Worm (Caenorhabditis elegans) whole organism, L2 larva: ENCODE measurements around the gene pbs-3.

Experiments
- aly-2 ChIP-seq: fragments of 150-350 bp; optimal IDR thresholded peaks from 2 replicates; lab custom pipeline; 2014; ENCODE audit warnings: missing biosample characterization, missing genetic modification characterization
- crh-2 ChIP-seq: sonication (generic microtip); optimal IDR thresholded peaks from 2 replicates; lab custom pipeline; 2017; ENCODE audit warnings: missing biosample characterization, missing genetic modification characterization
- elt-1 ChIP-seq: fragments of 150-350 bp; optimal IDR thresholded peaks from 2 replicates; lab custom pipeline; 2014; ENCODE audit warnings: missing biosample characterization, missing genetic modification characterization
- lin-39 ChIP-seq: fragments of 150-350 bp; optimal IDR thresholded peaks from 2 replicates; lab custom pipeline; 2014; ENCODE audit warnings: missing biosample characterization, missing genetic modification reagents, missing genetic modification characterization
- mdl-1 ChIP-seq, 2 experiments: fragments of 150-350 bp in 1 of 2; sonication (generic microtip) in 1 of 2; optimal IDR thresholded peaks; 2 replicates each; lab custom pipeline; 2017; ENCODE audit warnings: missing biosample characterization in 2 of 2, missing genetic modification characterization in 2 of 2
- nhr-12 ChIP-seq: fragments of 150-350 bp; optimal IDR thresholded peaks from 2 replicates; lab custom pipeline; 2014; ENCODE audit warnings: missing biosample characterization, missing genetic modification characterization
- nhr-129 ChIP-seq: fragments of 150-350 bp; optimal IDR thresholded peaks from 2 replicates; lab custom pipeline; 2014; ENCODE audit warnings: missing biosample characterization, missing genetic modification characterization
- nhr-21 ChIP-seq: fragments of 150-350 bp; optimal IDR thresholded peaks from 2 replicates; lab custom pipeline; 2014; ENCODE audit warnings: missing biosample characterization, missing genetic modification characterization
- nhr-237 ChIP-seq: fragments of 150-350 bp; optimal IDR thresholded peaks from 2 replicates; lab custom pipeline; 2014; ENCODE audit warnings: missing biosample characterization, missing genetic modification characterization
- nhr-6 ChIP-seq: fragments of 150-350 bp; optimal IDR thresholded peaks from 2 replicates; lab custom pipeline; 2014; ENCODE audit warnings: missing biosample characterization, missing genetic modification characterization
- nhr-77 ChIP-seq: fragments of 150-350 bp; optimal IDR thresholded peaks from 2 replicates; lab custom pipeline; 2014; ENCODE audit warnings: missing biosample characterization, missing genetic modification characterization
- snpc-4 ChIP-seq: fragments of 150-350 bp; optimal IDR thresholded peaks from 2 replicates; lab custom pipeline; 2014; ENCODE audit warnings: missing biosample characterization, missing genetic modification characterization
- unc-39 ChIP-seq: fragments of 150-350 bp; optimal IDR thresholded peaks from 2 replicates; lab custom pipeline; 2014; ENCODE audit warnings: missing biosample characterization, missing genetic modification characterization
- zag-1 ChIP-seq: fragments of 150-350 bp; optimal IDR thresholded peaks from 2 replicates; lab custom pipeline; 2014; ENCODE audit warnings: missing biosample characterization, missing genetic modification characterization

- no peak for TF ChIP-seq nhr-77
- no peak for TF ChIP-seq elt-1 (tag; lab: Kevin White, UChicago)
- no peak for TF ChIP-seq zag-1 (tag; lab: Kevin White, UChicago)
- no peak for TF ChIP-seq nhr-237
- no peak for TF ChIP-seq nhr-129 (tag; lab: Kevin White, UChicago)
- TF ChIP-seq mdl-1 (tag; optimal IDR thresholded peaks at IDR 0.05; lab: Kevin White, UChicago): no peak
- TF ChIP-seq nhr-12 (tag; lab: Kevin White, UChicago): no peak
- no peak for TF ChIP-seq nhr-6
- no peak for TF ChIP-seq aly-2 (tag; lab: Kevin White, UChicago)
- TF ChIP-seq lin-39: no peak
- TF ChIP-seq nhr-21 (tag; lab: Kevin White, UChicago): no peak
- no peak for TF ChIP-seq crh-2
- no peak for TF ChIP-seq snpc-4
- no peak for TF ChIP-seq unc-39 (tag; lab: Kevin White, UChicago)
These were observed 34.6 kb upstream of the pbs-3 start, which contains the start of gene T27F7.12 for ce11 chrII:4989802-4990201.
